Worm (Caenorhabditis elegans) whole organism, L3 larva: ENCODE measurements around the gene H18N23.2.

Experiments used
- ceh-28 ChIP-seq: fragments of 150-350 bp; optimal IDR thresholded peaks from 2 replicates; lab custom pipeline; 2014; ENCODE audit warnings: missing biosample characterization, missing genetic modification reagents, missing genetic modification characterization
- lin-39 ChIP-seq: fragments of 150-350 bp; optimal IDR thresholded peaks from 2 replicates; lab custom pipeline; 2018; ENCODE audit warnings: missing biosample characterization, missing genetic modification reagents, missing genetic modification characterization
- nhr-12 ChIP-seq: fragments of 150-350 bp; optimal IDR thresholded peaks from 2 replicates; lab custom pipeline; 2014; ENCODE audit warnings: missing biosample characterization, missing genetic modification characterization
- nhr-23 ChIP-seq: fragments of 150-350 bp; optimal IDR thresholded peaks from 2 replicates; lab custom pipeline; 2014; ENCODE audit warnings: missing biosample characterization, missing genetic modification reagents, missing genetic modification characterization
- nhr-237 ChIP-seq: fragments of 150-350 bp; optimal IDR thresholded peaks from 2 replicates; lab custom pipeline; 2014; ENCODE audit warnings: missing biosample characterization, missing genetic modification characterization
- unc-39 ChIP-seq: sonication (generic microtip); optimal IDR thresholded peaks from 4 replicates; lab custom pipeline; 2017; ENCODE audit warnings: missing biosample characterization, missing genetic modification characterization
- ztf-11 ChIP-seq: fragments of 150-350 bp; optimal IDR thresholded peaks from 2 replicates; lab custom pipeline; 2014; ENCODE audit warnings: missing biosample characterization, missing genetic modification characterization

DNA sequence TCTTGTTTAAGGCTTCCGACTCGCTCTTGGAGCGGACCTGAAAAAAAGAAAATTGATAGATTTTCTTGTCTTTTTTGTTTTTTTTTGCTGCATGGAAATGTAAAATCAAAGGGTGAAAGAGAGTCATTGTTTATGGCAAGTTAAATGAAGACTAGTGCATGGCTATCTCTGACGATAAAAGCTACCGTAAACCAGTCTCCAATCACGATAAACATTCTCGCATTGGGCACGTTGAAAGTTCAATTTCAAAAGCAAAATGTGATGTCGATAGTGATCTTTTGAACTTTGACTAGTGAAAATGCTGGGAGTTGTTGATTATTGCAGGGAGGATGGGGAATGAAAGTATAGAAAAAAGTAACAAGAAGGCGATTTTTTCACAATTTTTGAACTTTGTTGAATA is 14.1 kb downstream of the H18N23.2 start:
- no peak for TF ChIP-seq ztf-11 (tag; lab: Kevin White, UChicago)
- no peak for TF ChIP-seq nhr-12 (tag; lab: Kevin White, UChicago)
- TF ChIP-seq lin-39, result no peak
- TF ChIP-seq unc-39, result no peak
- no peak for TF ChIP-seq nhr-23 (tag; lab: Kevin White, UChicago)
- no peak for TF ChIP-seq nhr-237 (tag; lab: Kevin White, UChicago)
- no peak for TF ChIP-seq ceh-28 (tag; lab: Kevin White, UChicago)
